Worm (Caenorhabditis elegans): ENCODE measurements around the gene R144.3.

DNA sequence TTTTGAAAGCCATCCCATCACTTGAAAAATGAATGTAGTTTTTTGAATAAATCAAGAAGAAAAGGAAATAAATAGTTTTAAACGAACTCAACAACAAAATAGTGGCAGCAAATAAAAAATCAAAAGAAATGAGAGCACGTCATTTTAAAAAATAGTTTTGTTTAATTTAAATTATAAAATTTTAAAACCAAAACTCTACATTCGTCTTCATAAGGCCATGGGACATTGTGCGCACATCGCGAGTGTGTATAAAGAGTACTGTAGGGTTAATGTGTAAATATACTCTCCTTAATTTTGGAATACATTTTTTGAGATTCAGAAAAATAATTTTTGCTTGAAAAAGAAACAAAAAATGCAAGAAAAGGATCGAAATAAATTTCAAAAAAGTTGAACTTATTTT is 30.2 kb downstream of the R144.3 start, which contains the start of gene C45G9.15:
- no peak for TF ChIP-seq ztf-4 (tag; optimal IDR thresholded peaks at IDR 0.05)
- no peak for TF ChIP-seq nhr-76 (tag; optimal IDR thresholded peaks at IDR 0.05)
- no peak for TF ChIP-seq nhr-237 (tag; optimal IDR thresholded peaks at IDR 0.05)
- TF ChIP-seq pha-4 (tag; optimal IDR thresholded peaks at IDR 0.05), result no peak
- TF ChIP-seq ceh-82 (tag; optimal IDR thresholded peaks at IDR 0.05), result no peak
